Worm (Caenorhabditis elegans) whole organism, L4 larva: ENCODE results near the gene mcat-1.

Source experiments
- Y48G9A.11 ChIP-seq: fragments of 200-800 bp; sonication (Bioruptor generic); IDR thresholded peaks from 2 replicates; pipeline ENCODE4 v1.3.6; 2022; ENCODE audit warnings: missing genetic modification reagents, missing genetic modification characterization, missing compliant biosample characterization
- ceh-32 ChIP-seq: sonication (generic microtip); optimal IDR thresholded peaks from 2 replicates; lab custom pipeline; 2016; ENCODE audit warnings: mild to moderate bottlenecking, missing genetic modification characterization, missing compliant biosample characterization; ENCODE audit not compliant: poor library complexity
- cey-2 ChIP-seq: sonication (generic microtip); optimal IDR thresholded peaks from 3 replicates; lab custom pipeline; 2017; ENCODE audit warnings: missing genetic modification characterization, mild to moderate bottlenecking, missing compliant biosample characterization, antibody characterized with exemption, borderline replicate concordance; ENCODE audit not compliant: insufficient read depth
- dmd-8 ChIP-seq: fragments of 200-800 bp; sonication (Bioruptor generic); IDR thresholded peaks from 2 replicates; pipeline ENCODE4 v1.3.6; 2022; ENCODE audit warnings: missing genetic modification characterization, missing compliant biosample characterization
- egl-27 ChIP-seq: sonication (generic microtip); optimal IDR thresholded peaks from 3 replicates; lab custom pipeline; 2017; ENCODE audit warnings: missing biosample characterization, missing genetic modification reagents, missing genetic modification characterization
- fos-1 ChIP-seq: fragments of 150-350 bp; optimal IDR thresholded peaks from 2 replicates; lab custom pipeline; 2014; ENCODE audit warnings: missing biosample characterization, missing genetic modification characterization
- hlh-30 ChIP-seq: sonication (generic microtip); optimal IDR thresholded peaks from 2 replicates; lab custom pipeline; 2017; ENCODE audit warnings: antibody characterized with exemption, mild to moderate bottlenecking, missing genetic modification characterization, missing compliant biosample characterization; ENCODE audit not compliant: insufficient read depth
- madf-9 ChIP-seq: fragments of 200-800 bp; sonication (Bioruptor generic); conservative IDR thresholded peaks from 2 replicates; pipeline ENCODE4 v1.3.6; 2022; ENCODE audit warnings: missing genetic modification reagents, missing genetic modification characterization, missing compliant biosample characterization
- mdl-1 ChIP-seq, 2 experiments: fragments of 150-350 bp in 1 of 2; sonication (generic microtip) in 1 of 2; optimal IDR thresholded peaks; 2 replicates each; lab custom pipeline; 2014 to 2017; ENCODE audit warnings: missing biosample characterization in 2 of 2, missing genetic modification characterization in 2 of 2
- mep-1 ChIP-seq: fragments of 150-350 bp; sonication (generic microtip); optimal IDR thresholded peaks from 3 replicates; lab custom pipeline; 2014; ENCODE audit warnings: missing biosample characterization, missing genetic modification characterization
- nhr-25 ChIP-seq: sonication (generic microtip); optimal IDR thresholded peaks from 2 replicates; lab custom pipeline; 2017; ENCODE audit warnings: missing genetic modification characterization, mild to moderate bottlenecking, missing compliant biosample characterization, antibody characterized with exemption, moderate library complexity, borderline replicate concordance; ENCODE audit not compliant: insufficient read depth
- php-3 ChIP-seq: fragments of 200-800 bp; sonication (Bioruptor generic); IDR thresholded peaks from 2 replicates; pipeline ENCODE4 v1.3.6; 2022; ENCODE audit warnings: missing genetic modification reagents, missing genetic modification characterization, missing compliant biosample characterization
- zag-1 ChIP-seq: fragments of 150-350 bp; optimal IDR thresholded peaks from 2 replicates; lab custom pipeline; 2014; ENCODE audit warnings: missing biosample characterization, missing genetic modification characterization

DNA sequence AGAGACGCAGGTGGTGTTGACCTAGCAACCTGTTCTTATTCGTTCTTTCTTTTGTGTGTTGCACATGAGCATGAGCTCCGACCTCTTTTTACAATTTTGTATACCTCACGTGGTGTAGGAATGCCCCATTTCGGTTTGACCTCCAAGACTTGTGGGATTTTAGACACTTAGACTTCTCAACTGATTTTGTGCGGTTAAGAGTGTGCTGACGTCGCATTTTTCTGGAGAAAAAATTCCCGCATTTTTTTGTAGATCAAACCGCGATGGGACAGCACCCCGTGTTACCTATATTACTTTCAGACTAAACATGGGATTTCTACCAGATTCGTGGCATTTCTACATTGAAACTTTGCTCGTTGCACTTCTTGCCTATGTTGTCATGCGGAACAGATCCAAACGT, 40.0 kb downstream of the mcat-1 start, which contains the start of gene sptl-1:
- TF ChIP-seq php-3 (GFP tag; lab: Robert Waterston, UW): no peak
- no peak for TF ChIP-seq cey-2 (tag; lab: Kevin White, UChicago)
- no peak for TF ChIP-seq madf-9 (GFP tag; lab: Robert Waterston, UW)
- no peak for TF ChIP-seq nhr-25 (tag; lab: Kevin White, UChicago)
- no peak for TF ChIP-seq Y48G9A.11
- TF ChIP-seq mep-1 (tag; lab: Kevin White, UChicago): no peak
- no peak for TF ChIP-seq zag-1 (tag; lab: Kevin White, UChicago)
- no peak for TF ChIP-seq hlh-30 (tag; lab: Kevin White, UChicago)
- no peak for TF ChIP-seq egl-27 (tag; lab: Kevin White, UChicago)
- TF ChIP-seq dmd-8: no peak
- TF ChIP-seq ceh-32 (tag; lab: Kevin White, UChicago): no peak
- TF ChIP-seq mdl-1 (tag; optimal IDR thresholded peaks at IDR 0.05; lab: Kevin White, UChicago): no peak
- TF ChIP-seq fos-1: no peak
